Worm (Caenorhabditis elegans) whole organism, young adult: ENCODE measurements around the gene col-143.

Experiments
- D2030.7 ChIP-seq: fragments of 200-800 bp; sonication (Bioruptor generic); IDR thresholded peaks from 2 replicates; pipeline ENCODE4 v1.3.6; 2022; ENCODE audit warnings: missing genetic modification reagents, missing genetic modification characterization, missing compliant biosample characterization
- Y56A3A.18 ChIP-seq: fragments of 200-800 bp; sonication (Bioruptor generic); IDR thresholded peaks from 2 replicates; pipeline ENCODE4 v1.3.6; 2022; ENCODE audit warnings: missing genetic modification reagents, missing genetic modification characterization, missing compliant biosample characterization
- akir-1 ChIP-seq: fragments of 200-800 bp; sonication (Bioruptor generic); optimal IDR thresholded peaks from 2 replicates; lab custom pipeline; 2018; ENCODE audit warnings: mild to moderate bottlenecking, missing genetic modification characterization, moderate library complexity, missing compliant biosample characterization
- attf-5 ChIP-seq: fragments of 200-800 bp; sonication (Bioruptor generic); optimal IDR thresholded peaks from 2 replicates; lab custom pipeline; 2018; ENCODE audit warnings: mild to moderate bottlenecking, missing genetic modification characterization, missing compliant biosample characterization
- cebp-2 ChIP-seq: fragments of 200-800 bp; sonication (Bioruptor generic); IDR thresholded peaks from 2 replicates; pipeline ENCODE4 v1.3.6; 2022; ENCODE audit warnings: missing genetic modification characterization, missing compliant biosample characterization
- chd-7 ChIP-seq: sonication (generic microtip); optimal IDR thresholded peaks from 2 replicates; lab custom pipeline; 2016; ENCODE audit warnings: mild to moderate bottlenecking, missing genetic modification characterization, moderate library complexity, missing compliant biosample characterization
- dpff-1 ChIP-seq: sonication (generic microtip); optimal IDR thresholded peaks from 2 replicates; lab custom pipeline; 2017; ENCODE audit warnings: mild to moderate bottlenecking, missing genetic modification characterization, missing compliant biosample characterization
- ets-4 ChIP-seq: fragments of 200-800 bp; sonication (Bioruptor generic); optimal IDR thresholded peaks from 2 replicates; lab custom pipeline; 2018; ENCODE audit warnings: mild to moderate bottlenecking, missing genetic modification characterization, missing compliant biosample characterization
- lsl-1 ChIP-seq: fragments of 200-800 bp; sonication (Bioruptor generic); optimal IDR thresholded peaks from 2 replicates; lab custom pipeline; 2018; ENCODE audit warnings: mild to moderate bottlenecking, missing genetic modification characterization, moderate library complexity, missing compliant biosample characterization
- madf-3 ChIP-seq: fragments of 200-800 bp; sonication (Bioruptor generic); IDR thresholded peaks from 2 replicates; pipeline ENCODE4 v1.3.6; 2022; ENCODE audit warnings: missing genetic modification reagents, missing genetic modification characterization, missing compliant biosample characterization
- pha-4 ChIP-seq: fragments of 150-350 bp; sonication (generic microtip); optimal IDR thresholded peaks from 2 replicates; lab custom pipeline; 2014; ENCODE audit warnings: missing biosample characterization, missing genetic modification reagents, missing genetic modification characterization
- snpc-4 ChIP-seq, 5 experiments: fragments of 150-350 bp in 1 of 5; sonication (generic microtip) in 4 of 5; optimal IDR thresholded peaks; 2 replicates each; lab custom pipeline; 2014 to 2018; ENCODE audit warnings: missing genetic modification characterization in 5 of 5, missing biosample characterization in 3 of 5, antibody characterized with exemption in 2 of 5, mild to moderate bottlenecking in 2 of 5, missing compliant biosample characterization in 2 of 5, missing genotype in 2 of 5, moderate library complexity in 2 of 5, missing genetic modification reagents in 1 of 5
- ztf-26 ChIP-seq: sonication (generic microtip); optimal IDR thresholded peaks from 2 replicates; lab custom pipeline; 2017; ENCODE audit warnings: missing genetic modification characterization, missing compliant biosample characterization

- TF ChIP-seq cebp-2, result no peak
- no peak for TF ChIP-seq lsl-1 (GFP tag; lab: Kevin White, UChicago)
- TF ChIP-seq akir-1 (GFP tag; lab: Kevin White, UChicago), result no peak
- no peak for TF ChIP-seq Y56A3A.18 (GFP tag; lab: Robert Waterston, UW)
- no peak for TF ChIP-seq ets-4 (GFP tag; lab: Kevin White, UChicago)
- no peak for TF ChIP-seq pha-4 (tag; lab: Kevin White, UChicago)
- no peak for TF ChIP-seq dpff-1 (tag; lab: Kevin White, UChicago)
- TF ChIP-seq madf-3 (GFP tag; lab: Robert Waterston, UW), result no peak
- no peak for TF ChIP-seq snpc-4 (GFP tag; optimal IDR thresholded peaks at IDR 0.05; lab: Kevin White, UChicago)
- TF ChIP-seq snpc-4 (tag; optimal IDR thresholded peaks at IDR 0.05; lab: Kevin White, UChicago), result no peak
- TF ChIP-seq attf-5 (GFP tag; lab: Kevin White, UChicago), result no peak
- no peak for TF ChIP-seq D2030.7
- TF ChIP-seq ztf-26 (tag; lab: Kevin White, UChicago), result no peak
- no peak for TF ChIP-seq chd-7 (tag; lab: Kevin White, UChicago)
Measured at ce11 chrV:6885070-6885469, 49.6 kb downstream of the col-143 start.
